Fruit fly (Drosophila melanogaster) whole organism: ENCODE measurements around the gene CG11843.

Experiments
- CG8478 ChIP-seq: fragments of >200 bp; optimal IDR thresholded peaks from 2 replicates; lab custom pipeline; 2018; ENCODE audit warnings: inconsistent platforms
- Dll ChIP-seq: fragments of >200 bp; optimal IDR thresholded peaks from 2 replicates; lab custom pipeline; 2017
- EcR ChIP-seq, 2 experiments: fragments of >200 bp; optimal IDR thresholded peaks; 2 replicates each; lab custom pipeline; 2017; ENCODE audit warnings: missing biosample characterization in 2 of 2, missing genetic modification characterization in 2 of 2, missing genetic modification reagents in 2 of 2
- pan ChIP-seq: fragments of >200 bp; optimal IDR thresholded peaks from 2 replicates; lab custom pipeline; 2017
- psq ChIP-seq: fragments of >200 bp; optimal IDR thresholded peaks from 2 replicates; lab custom pipeline; 2017
- usp ChIP-seq: fragments of >200 bp; optimal IDR thresholded peaks from 2 replicates; lab custom pipeline; 2017; ENCODE audit warnings: missing biosample characterization, missing genetic modification characterization, mixed read lengths

- TF ChIP-seq usp (no peak), pan (lab: Kevin White, UChicago) (no peak), Dll (lab: Kevin White, UChicago) (no peak), psq (lab: Kevin White, UChicago) (no peak), EcR (GFP tag; optimal IDR thresholded peaks at IDR 0.05; lab: Kevin White, UChicago) (no peak), CG8478 (lab: Kevin White, UChicago) (no peak)
These were observed 29.5 kb upstream of the CG11843 start, which contains the start of gene CG14518 for dm6 chr3R:29024671-29025070.
